Worm (Caenorhabditis elegans): Measurements from ENCODE around the gene gap-2.

- TF ChIP-seq flt-1 (GFP tag; IDR thresholded peaks at IDR 0.05) (peak; percentile 70; the same call in 1 of the 2 replicates), ztf-29 (GFP tag; IDR thresholded peaks at IDR 0.05) (no peak), med-1 (GFP tag; optimal IDR thresholded peaks at IDR 0.05; ENCODE audit: insufficient read depth) (no peak), ref-1 (GFP tag; conservative IDR thresholded peaks at IDR 0.05) (no peak), tab-1 (GFP tag; IDR thresholded peaks at IDR 0.05) (no peak)
These were observed 6.5 kb upstream of the gap-2 start for ce11 chrX:9465722-9466132.

Data from whole organism, midembryonic.